Fruit fly (Drosophila melanogaster) whole organism, embryonic: ENCODE measurements around the gene CG5515.

Experiments used
- Atf-2 ChIP-seq: fragments of 200-800 bp; sonication (Bioruptor generic); optimal IDR thresholded peaks from 2 replicates; lab custom pipeline; 2016; ENCODE audit warnings: missing biosample characterization, missing genetic modification characterization
- Bdp1 ChIP-seq: fragments of 200-800 bp; sonication (Bioruptor generic); optimal IDR thresholded peaks from 3 replicates; lab custom pipeline; 2016; ENCODE audit warnings: missing biosample characterization, missing genetic modification characterization
- CG10959 ChIP-seq: fragments of 200-800 bp; sonication (Bioruptor generic); IDR thresholded peaks from 2 replicates; pipeline ENCODE4 v1.3.6; 2022; ENCODE audit warnings: missing biosample characterization, missing genetic modification characterization
- CG1233 ChIP-seq: fragments of 200-800 bp; sonication (Bioruptor generic); optimal IDR thresholded peaks from 4 replicates; lab custom pipeline; 2018; ENCODE audit warnings: missing biosample characterization, mild to moderate bottlenecking, missing genetic modification characterization
- CG16779 ChIP-seq: fragments of 200-800 bp; sonication (Bioruptor generic); IDR thresholded peaks from 2 replicates; pipeline ENCODE4 v1.3.6; 2022; ENCODE audit warnings: missing biosample characterization, missing genetic modification characterization
- CG18011 ChIP-seq: fragments of 200-800 bp; sonication (Bioruptor generic); optimal IDR thresholded peaks from 2 replicates; lab custom pipeline; 2017; ENCODE audit warnings: missing biosample characterization, missing genetic modification characterization, mild to moderate bottlenecking, moderate library complexity, missing genotype
- CG2116 ChIP-seq: fragments of 200-800 bp; sonication (Bioruptor generic); optimal IDR thresholded peaks from 3 replicates; lab custom pipeline; 2018; ENCODE audit warnings: missing biosample characterization, mild to moderate bottlenecking, missing genetic modification characterization
- CG34224 ChIP-seq: fragments of 200-800 bp; sonication (Bioruptor generic); IDR thresholded peaks from 3 replicates; pipeline ENCODE4 v1.3.6; 2022; ENCODE audit warnings: missing biosample characterization, missing genetic modification characterization; ENCODE audit not compliant: partially characterized antibody
- CG34422 ChIP-seq: fragments of 200-800 bp; sonication (Bioruptor generic); IDR thresholded peaks from 3 replicates; pipeline ENCODE4 v1.3.6; 2022; ENCODE audit warnings: missing biosample characterization, missing genetic modification characterization
- CG3726 ChIP-seq: fragments of 200-800 bp; sonication (Bioruptor generic); IDR thresholded peaks from 3 replicates; pipeline ENCODE4, ENCODE4 v1.3.6; 2022; ENCODE audit warnings: missing biosample characterization, missing genetic modification characterization
- CG7786 ChIP-seq: fragments of 200-800 bp; sonication (Bioruptor generic); optimal IDR thresholded peaks from 2 replicates; lab custom pipeline; 2016; ENCODE audit warnings: missing biosample characterization, missing genetic modification characterization
- CG9797 ChIP-seq: fragments of 200-800 bp; sonication (Bioruptor generic); optimal IDR thresholded peaks from 3 replicates; lab custom pipeline; 2018; ENCODE audit warnings: missing biosample characterization, mild to moderate bottlenecking, missing genetic modification characterization
- CG9876 ChIP-seq: fragments of 200-800 bp; sonication (Bioruptor generic); optimal IDR thresholded peaks from 2 replicates; lab custom pipeline; 2016; ENCODE audit warnings: missing biosample characterization, missing genetic modification characterization
- D19B ChIP-seq: fragments of 200-800 bp; sonication (Bioruptor generic); optimal IDR thresholded peaks from 2 replicates; lab custom pipeline; 2017; ENCODE audit warnings: missing biosample characterization, mild to moderate bottlenecking, missing genetic modification characterization
- Dad ChIP-seq: fragments of 200-800 bp; sonication (Bioruptor generic); optimal IDR thresholded peaks from 3 replicates; lab custom pipeline; 2016; ENCODE audit warnings: missing biosample characterization, missing genetic modification characterization
- Dref ChIP-seq: fragments of 200-800 bp; sonication (Bioruptor generic); IDR thresholded peaks from 2 replicates; pipeline ENCODE4 v1.3.6; 2022; ENCODE audit warnings: missing biosample characterization, missing genetic modification characterization
- E2f2 ChIP-seq: fragments of 200-800 bp; sonication (Bioruptor generic); IDR thresholded peaks from 2 replicates; pipeline ENCODE4 v1.3.6; 2022; ENCODE audit warnings: missing biosample characterization, missing genetic modification characterization
- Ets97D ChIP-seq: fragments of 200-800 bp; sonication (Bioruptor generic); optimal IDR thresholded peaks from 3 replicates; lab custom pipeline; 2016; ENCODE audit warnings: missing biosample characterization, missing genetic modification characterization
- GATAe ChIP-seq: fragments of 200-800 bp; sonication (Bioruptor generic); conservative IDR thresholded peaks from 2 replicates; pipeline ENCODE4 v1.3.6; 2022; ENCODE audit warnings: missing biosample characterization, missing genetic modification characterization
- HLH4C ChIP-seq: fragments of 200-800 bp; sonication (Bioruptor generic); IDR thresholded peaks from 3 replicates; pipeline ENCODE4 v1.3.6; 2022; ENCODE audit warnings: missing biosample characterization, missing genetic modification characterization; ENCODE audit not compliant: partially characterized antibody
- Hand ChIP-seq: fragments of 200-800 bp; sonication (Bioruptor generic); optimal IDR thresholded peaks from 2 replicates; lab custom pipeline; 2017; ENCODE audit warnings: mild to moderate bottlenecking, missing biosample characterization, missing genetic modification reagents, missing genetic modification characterization
- Hr51 ChIP-seq, 2 experiments: fragments of 200-800 bp; sonication (Bioruptor generic); optimal IDR thresholded peaks; 2 replicates in 1 of 2; 3 replicates in 1 of 2; lab custom pipeline; 2016 to 2018; ENCODE audit warnings: missing biosample characterization in 2 of 2, missing genetic modification characterization in 2 of 2, mild to moderate bottlenecking in 1 of 2, moderate library complexity in 1 of 2
- Mad ChIP-seq: fragments of 200-800 bp; sonication (Bioruptor generic); optimal IDR thresholded peaks from 2 replicates; lab custom pipeline; 2016; ENCODE audit warnings: missing biosample characterization, missing genetic modification characterization
- Opbp ChIP-seq: fragments of 200-800 bp; sonication (Bioruptor generic); IDR thresholded peaks from 3 replicates; pipeline ENCODE4 v1.3.6; 2022; ENCODE audit warnings: missing biosample characterization, missing genetic modification characterization; ENCODE audit not compliant: partially characterized antibody
- Rfx ChIP-seq: fragments of 200-800 bp; sonication (Bioruptor generic); IDR thresholded peaks from 2 replicates; pipeline ENCODE4 v1.3.6; 2022; ENCODE audit warnings: missing biosample characterization, missing genetic modification characterization
- Sin3A ChIP-seq: fragments of >200 bp; optimal IDR thresholded peaks from 2 replicates; lab custom pipeline; 2018
- Ssrp ChIP-seq: fragments of 200-800 bp; sonication (Bioruptor generic); optimal IDR thresholded peaks from 2 replicates; lab custom pipeline; 2018; ENCODE audit warnings: missing biosample characterization, mild to moderate bottlenecking, missing genetic modification characterization, moderate library complexity
- amos ChIP-seq: fragments of 200-800 bp; sonication (Bioruptor generic); IDR thresholded peaks from 2 replicates; pipeline ENCODE4 v1.3.6; 2022; ENCODE audit warnings: missing biosample characterization, missing genetic modification characterization; ENCODE audit not compliant: partially characterized antibody
- bab2 ChIP-seq: fragments of 200-800 bp; sonication (Bioruptor generic); optimal IDR thresholded peaks from 2 replicates; lab custom pipeline; 2016; ENCODE audit warnings: missing biosample characterization, missing genetic modification characterization
- cas ChIP-seq: fragments of 200-800 bp; sonication (Bioruptor generic); IDR thresholded peaks from 2 replicates; pipeline ENCODE4 v1.3.6; 2022; ENCODE audit warnings: missing biosample characterization, missing genetic modification characterization
- cato ChIP-seq: fragments of 200-800 bp; sonication (Bioruptor generic); optimal IDR thresholded peaks from 2 replicates; lab custom pipeline; 2016; ENCODE audit warnings: missing biosample characterization, missing genetic modification characterization, borderline replicate concordance
- cg ChIP-seq: fragments of 200-800 bp; sonication (Bioruptor generic); optimal IDR thresholded peaks from 3 replicates; lab custom pipeline; 2019; ENCODE audit warnings: missing biosample characterization, mild to moderate bottlenecking, missing genetic modification characterization, moderate library complexity
- danr ChIP-seq: fragments of 200-800 bp; sonication (Bioruptor generic); IDR thresholded peaks from 2 replicates; pipeline ENCODE4 v1.3.6; 2022; ENCODE audit warnings: missing biosample characterization, missing genetic modification characterization
- disco-r ChIP-seq: fragments of 200-800 bp; sonication (Bioruptor generic); optimal IDR thresholded peaks from 2 replicates; lab custom pipeline; 2016; ENCODE audit warnings: missing biosample characterization, missing genetic modification characterization
- emc ChIP-seq: fragments of 200-800 bp; sonication (Bioruptor generic); optimal IDR thresholded peaks from 2 replicates; lab custom pipeline; 2016; ENCODE audit warnings: missing biosample characterization, missing genetic modification characterization
- exex ChIP-seq: fragments of 200-800 bp; sonication (Bioruptor generic); optimal IDR thresholded peaks from 4 replicates; lab custom pipeline; 2018; ENCODE audit warnings: missing biosample characterization, mild to moderate bottlenecking, missing genetic modification characterization, moderate library complexity
- fd3F ChIP-seq: fragments of 200-800 bp; sonication (Bioruptor generic); optimal IDR thresholded peaks from 2 replicates; lab custom pipeline; 2018; ENCODE audit warnings: missing biosample characterization, mild to moderate bottlenecking, missing genetic modification characterization, moderate library complexity
- h ChIP-seq: fragments of >200 bp; optimal IDR thresholded peaks from 2 replicates; lab custom pipeline; 2017
- jumu ChIP-seq: fragments of 200-800 bp; sonication (Bioruptor generic); optimal IDR thresholded peaks from 3 replicates; lab custom pipeline; 2016; ENCODE audit warnings: missing biosample characterization, missing genetic modification characterization
- lilli ChIP-seq: fragments of 200-800 bp; sonication (Bioruptor generic); optimal IDR thresholded peaks from 3 replicates; lab custom pipeline; 2016; ENCODE audit warnings: missing biosample characterization, missing genetic modification characterization
- phol ChIP-seq: fragments of 200-800 bp; sonication (Bioruptor generic); optimal IDR thresholded peaks from 3 replicates; lab custom pipeline; 2018; ENCODE audit warnings: missing biosample characterization, mild to moderate bottlenecking, missing genetic modification characterization, moderate library complexity
- ro ChIP-seq: fragments of 200-800 bp; sonication (Bioruptor generic); IDR thresholded peaks from 2 replicates; pipeline ENCODE4 v1.3.6; 2022; ENCODE audit warnings: missing biosample characterization, missing genetic modification characterization
- schlank ChIP-seq: fragments of 200-800 bp; sonication (Bioruptor generic); optimal IDR thresholded peaks from 2 replicates; lab custom pipeline; 2018; ENCODE audit warnings: missing biosample characterization, mild to moderate bottlenecking, missing genetic modification characterization
- tgo ChIP-seq: fragments of 200-800 bp; sonication (Bioruptor generic); IDR thresholded peaks from 3 replicates; pipeline ENCODE4 v1.3.6; 2022; ENCODE audit warnings: missing biosample characterization, missing genetic modification characterization
- tll ChIP-seq, 2 experiments: fragments of 200-800 bp in 1 of 2; fragments of >200 bp in 1 of 2; sonication (Bioruptor generic) in 1 of 2; optimal IDR thresholded peaks; 2 replicates each; lab custom pipeline; 2017 to 2019; ENCODE audit warnings: missing biosample characterization in 2 of 2, missing genetic modification characterization in 2 of 2, mild to moderate bottlenecking in 1 of 2, moderate library complexity in 1 of 2
- trh ChIP-seq: fragments of 200-800 bp; sonication (Bioruptor generic); optimal IDR thresholded peaks from 2 replicates; lab custom pipeline; 2016; ENCODE audit warnings: missing biosample characterization, missing genetic modification characterization
- tx ChIP-seq: fragments of 200-800 bp; sonication (Bioruptor generic); optimal IDR thresholded peaks from 2 replicates; lab custom pipeline; 2016; ENCODE audit warnings: missing biosample characterization, missing genetic modification characterization
- unpg ChIP-seq: fragments of 200-800 bp; sonication (Bioruptor generic); optimal IDR thresholded peaks from 3 replicates; lab custom pipeline; 2018; ENCODE audit warnings: missing biosample characterization, mild to moderate bottlenecking, missing genetic modification characterization, moderate library complexity
- zen ChIP-seq: fragments of 200-800 bp; sonication (Bioruptor generic); optimal IDR thresholded peaks from 3 replicates; lab custom pipeline; 2018; ENCODE audit warnings: missing biosample characterization, mild to moderate bottlenecking, missing genetic modification characterization, moderate library complexity
- zen2 ChIP-seq: fragments of 200-800 bp; sonication (Bioruptor generic); IDR thresholded peaks from 3 replicates; pipeline ENCODE4 v1.3.6; 2022; ENCODE audit warnings: missing biosample characterization, missing genetic modification characterization; ENCODE audit not compliant: partially characterized antibody
- zfh1 ChIP-seq: fragments of 200-800 bp; sonication (Bioruptor generic); IDR thresholded peaks from 3 replicates; pipeline ENCODE4 v1.3.6; 2022; ENCODE audit warnings: missing biosample characterization, missing genetic modification characterization

Gene CG5515

DNA sequence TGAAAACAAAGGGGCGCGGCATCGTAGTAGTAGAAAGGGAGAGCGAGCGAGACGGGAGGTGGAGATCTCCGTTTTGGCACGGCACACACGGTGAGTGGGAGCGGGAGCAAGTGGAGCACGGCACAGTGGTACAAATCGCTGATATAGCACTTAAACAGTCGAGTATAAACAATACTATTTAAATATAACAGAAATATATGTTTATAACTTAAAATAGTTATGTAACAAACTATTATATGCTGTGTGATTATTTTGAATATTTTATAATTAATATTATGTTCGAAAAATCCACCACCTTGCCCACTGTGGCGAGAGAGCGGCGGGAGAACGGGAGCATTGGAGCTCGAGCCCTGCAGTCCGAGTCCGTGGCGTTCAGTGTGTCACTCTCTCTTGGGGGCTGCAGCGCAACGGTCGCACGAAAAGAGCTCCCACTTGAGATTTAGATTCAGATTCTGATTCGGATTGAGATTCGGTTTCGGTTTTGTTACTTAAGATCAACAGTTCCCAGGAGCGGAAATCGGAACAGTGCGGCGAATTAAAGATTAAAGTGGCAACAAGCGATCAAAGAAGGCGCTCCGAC lies 47.6 kb downstream of the CG5515 start, which contains the start of gene Kal1:
Kal1 (plus strand) TSS at position 383 of the 580 bp plus-strand sequence.
- TF ChIP-seq Dref (GFP tag; lab: Robert Waterston, UW) (no peak), cato (GFP tag; lab: Kevin White, UChicago) (peak; percentile 78), CG18011 (peak; percentile 55), schlank (tag; lab: Kevin White, UChicago) (peak; percentile 46), CG3726 (peak; percentile 81), jumu (GFP tag; lab: Kevin White, UChicago) (no peak), CG1233 (GFP tag; lab: Kevin White, UChicago) (peak; percentile 83), Dad (peak; percentile 7), Atf-2 (GFP tag; lab: Kevin White, UChicago) (peak; percentile 20), CG34422 (GFP tag; lab: Robert Waterston, UW) (peak; percentile 90), Mad (GFP tag; lab: Kevin White, UChicago) (peak; percentile 22), CG9797 (GFP tag; lab: Kevin White, UChicago) (peak; percentile 46), GATAe (GFP tag; lab: Robert Waterston, UW) (0 out of 2 replicates have a peak, but pooled peaks have one; percentile 20), CG2116 (GFP tag; lab: Kevin White, UChicago) (peak; percentile 65), Bdp1 (GFP tag; lab: Kevin White, UChicago) (no peak), CG10959 (GFP tag; lab: Robert Waterston, UW) (peak; percentile 86), cg (GFP tag; lab: Kevin White, UChicago) (peak; percentile 26), lilli (GFP tag; lab: Kevin White, UChicago) (peak; percentile 52), E2f2 (GFP tag; lab: Robert Waterston, UW) (peak; percentile 78), Sin3A (lab: Kevin White, UChicago) (no peak), danr (GFP tag; lab: Robert Waterston, UW) (peak; percentile 84), Ssrp (peak; percentile 92), disco-r (GFP tag; lab: Kevin White, UChicago) (no peak), bab2 (peak; percentile 24), fd3F (peak; percentile 80), CG7786 (GFP tag; lab: Kevin White, UChicago) (no peak), Rfx (GFP tag; lab: Robert Waterston, UW) (peak; percentile 80), trh (GFP tag; lab: Kevin White, UChicago) (peak; percentile 52), Ets97D (no peak), D19B (GFP tag; lab: Kevin White, UChicago) (peak; percentile 30), unpg (GFP tag; lab: Kevin White, UChicago) (peak; percentile 96), cas (peak; percentile 57), Opbp (GFP tag; lab: Robert Waterston, UW) (no peak), Hr51 (GFP tag; optimal IDR thresholded peaks at IDR 0.05; lab: Kevin White, UChicago) (peak; percentile 17 to 96), amos (GFP tag; lab: Robert Waterston, UW) (no peak), h (no peak), phol (tag; lab: Kevin White, UChicago) (peak; percentile 93), zen (tag; lab: Kevin White, UChicago) (peak; percentile 81), CG34224 (GFP tag; lab: Robert Waterston, UW) (no peak), CG9876 (GFP tag; lab: Kevin White, UChicago) (no peak), zfh1 (GFP tag; lab: Robert Waterston, UW) (peak; percentile 91), emc (no peak), tll (GFP tag; optimal IDR thresholded peaks at IDR 0.05; lab: Kevin White, UChicago) (no peak), HLH4C (GFP tag; lab: Robert Waterston, UW) (peak; percentile 39; the same call in 1 of the 3 replicates), tx (GFP tag; lab: Kevin White, UChicago) (no peak), tgo (GFP tag; lab: Robert Waterston, UW) (peak; percentile 93), Hand (GFP tag; lab: Kevin White, UChicago) (peak; percentile 73), CG16779 (GFP tag; lab: Robert Waterston, UW) (no peak), exex (tag; lab: Kevin White, UChicago) (peak; percentile 56), zen2 (GFP tag; lab: Robert Waterston, UW) (no peak), ro (peak; percentile 78)
